Fruit fly (Drosophila melanogaster): Measurements from ENCODE around the gene CG10559.
A peak's percentile ranks its signal among the peaks of the same experiment; 100 is the strongest.

Gene CG10559

DNA sequence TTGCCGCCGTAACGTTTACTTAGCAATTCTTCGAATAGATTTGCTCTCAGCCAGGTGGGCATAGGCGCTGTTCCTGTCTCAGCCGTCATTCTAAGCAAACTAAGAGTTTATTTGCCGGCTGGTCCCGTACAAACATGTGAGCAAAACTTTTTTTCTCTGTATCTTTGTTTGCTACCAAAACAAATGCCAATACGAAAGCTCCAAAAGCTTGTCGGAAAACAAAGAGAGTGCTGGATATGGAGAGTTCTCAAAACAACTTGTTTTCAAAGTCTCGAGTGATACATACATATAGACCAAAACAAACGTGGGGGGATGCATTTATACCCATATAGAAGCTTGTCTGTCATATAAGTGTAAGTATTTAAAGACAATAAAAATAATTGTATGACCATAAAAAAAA, at the start of gene CG10559:
TSS of gene CG10559 (minus strand) at position 101 of the 400 bp plus-strand sequence.
- TF ChIP-seq kay (GFP tag; ENCODE audit: borderline replicate concordance): peak; percentile 73
- no peak for TF ChIP-seq ovo (GFP tag; optimal IDR thresholded peaks at IDR 0.05)
- TF ChIP-seq cic (GFP tag; optimal IDR thresholded peaks at IDR 0.05): peak; percentile 20

DNA sequence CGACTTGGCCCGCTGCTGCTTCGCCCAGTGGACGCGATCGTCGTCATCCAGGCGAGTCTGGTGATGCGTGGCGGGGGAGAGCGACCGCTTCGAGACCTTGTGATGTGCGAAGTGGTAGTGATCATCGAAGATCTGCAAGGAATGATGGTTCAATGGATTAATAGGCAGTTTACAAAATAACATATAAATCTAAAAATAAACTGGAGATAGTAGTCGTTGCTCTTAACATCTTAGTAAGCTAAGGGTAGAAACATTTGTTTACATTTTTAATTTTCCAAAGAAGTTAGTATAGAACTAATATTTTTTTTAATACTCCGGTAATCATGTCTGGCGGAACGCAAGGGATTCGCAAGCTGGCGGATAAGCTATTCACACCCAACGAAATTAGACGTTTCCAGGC, 42.1 kb upstream of the CG10559 start, which contains the start of gene ND-49L:
TSS of gene ND-49L (plus strand) at position 301 of the 400 bp plus-strand sequence.
- TF ChIP-seq Hr96 (GFP tag; optimal IDR thresholded peaks at IDR 0.05) (no peak), CG14711 (tag; optimal IDR thresholded peaks at IDR 0.05) (no peak), CG7101 (tag; optimal IDR thresholded peaks at IDR 0.05) (no peak), ovo (GFP tag; optimal IDR thresholded peaks at IDR 0.05) (no peak), Mnt (GFP tag; optimal IDR thresholded peaks at IDR 0.05) (no peak)

DNA sequence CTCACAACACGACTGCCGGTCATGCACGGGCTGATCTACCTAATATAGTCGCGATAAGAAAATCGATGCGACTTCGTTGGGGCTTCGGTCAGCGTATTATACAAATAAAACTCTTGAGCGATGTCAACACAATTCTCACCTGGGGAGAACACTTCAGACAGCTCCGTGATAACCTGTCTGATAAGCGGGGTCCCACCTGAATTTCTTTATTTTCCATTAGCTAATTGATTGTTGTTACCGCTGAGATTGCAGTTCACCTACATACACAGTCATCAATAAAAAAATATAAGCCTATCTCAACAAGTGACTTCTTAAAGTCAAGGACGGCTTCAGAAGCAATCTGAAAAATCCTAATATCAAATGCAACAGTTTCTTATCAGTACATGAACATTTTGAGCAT, 31.0 kb upstream of the CG10559 start, which contains the start of gene tobi:
TSS of gene tobi (minus strand) at position 23 of the 400 bp plus-strand sequence.
- peak; percentile 43 for TF ChIP-seq tj (GFP tag; optimal IDR thresholded peaks at IDR 0.05)
- TF ChIP-seq CG7101 (tag; optimal IDR thresholded peaks at IDR 0.05): no peak
- no peak for TF ChIP-seq kay (GFP tag; ENCODE audit: borderline replicate concordance)

DNA sequence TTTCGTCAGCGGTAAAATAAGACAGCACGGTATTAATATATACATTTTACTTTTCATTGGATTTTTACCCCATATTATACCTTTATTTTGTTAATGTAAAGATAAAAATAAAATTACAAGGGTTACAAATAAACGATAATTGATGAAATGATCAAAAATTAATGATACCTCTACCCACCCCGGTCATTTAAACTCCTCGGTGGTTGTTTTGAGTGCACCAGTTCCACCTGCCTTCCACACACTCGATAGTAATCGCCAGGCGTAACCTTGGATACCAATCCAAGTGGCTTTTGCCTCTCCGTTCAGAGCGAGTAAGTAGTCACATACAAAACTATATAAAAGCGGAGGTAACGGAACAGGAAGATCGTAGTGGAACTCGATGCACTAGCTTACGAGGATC, 24.0 kb upstream of the CG10559 start, which contains the start of gene rha:
TSS of gene rha (plus strand) at position 301 of the 400 bp plus-strand sequence.
- TF ChIP-seq CG1620 (GFP tag; optimal IDR thresholded peaks at IDR 0.05): no peak
- TF ChIP-seq kay (GFP tag; ENCODE audit: borderline replicate concordance): no peak
- no peak for TF ChIP-seq toe (GFP tag; optimal IDR thresholded peaks at IDR 0.05)
- TF ChIP-seq CG14711 (tag; optimal IDR thresholded peaks at IDR 0.05): no peak
- no peak for TF ChIP-seq CG7045 (GFP tag; optimal IDR thresholded peaks at IDR 0.05)
- no peak for TF ChIP-seq cnc (optimal IDR thresholded peaks at IDR 0.05)
- TF ChIP-seq CG7101 (tag; optimal IDR thresholded peaks at IDR 0.05): no peak
- TF ChIP-seq CG5204 (GFP tag; optimal IDR thresholded peaks at IDR 0.05): no peak
- TF ChIP-seq Hr96 (GFP tag; optimal IDR thresholded peaks at IDR 0.05): no peak
- TF ChIP-seq Mnt (GFP tag; optimal IDR thresholded peaks at IDR 0.05): no peak
- no peak for TF ChIP-seq cic (GFP tag; optimal IDR thresholded peaks at IDR 0.05)
- TF ChIP-seq CG11617 (GFP tag; optimal IDR thresholded peaks at IDR 0.05): no peak
- TF ChIP-seq tj (GFP tag; optimal IDR thresholded peaks at IDR 0.05): no peak
- TF ChIP-seq bab1 (GFP tag; optimal IDR thresholded peaks at IDR 0.05): no peak
- TF ChIP-seq CG33017 (tag; optimal IDR thresholded peaks at IDR 0.05): no peak
- no peak for TF ChIP-seq CG12768 (GFP tag; optimal IDR thresholded peaks at IDR 0.05)
- no peak for TF ChIP-seq Crg-1 (GFP tag; optimal IDR thresholded peaks at IDR 0.05)
- TF ChIP-seq pad (GFP tag; optimal IDR thresholded peaks at IDR 0.05): no peak
- TF ChIP-seq ovo (GFP tag; optimal IDR thresholded peaks at IDR 0.05): no peak

DNA sequence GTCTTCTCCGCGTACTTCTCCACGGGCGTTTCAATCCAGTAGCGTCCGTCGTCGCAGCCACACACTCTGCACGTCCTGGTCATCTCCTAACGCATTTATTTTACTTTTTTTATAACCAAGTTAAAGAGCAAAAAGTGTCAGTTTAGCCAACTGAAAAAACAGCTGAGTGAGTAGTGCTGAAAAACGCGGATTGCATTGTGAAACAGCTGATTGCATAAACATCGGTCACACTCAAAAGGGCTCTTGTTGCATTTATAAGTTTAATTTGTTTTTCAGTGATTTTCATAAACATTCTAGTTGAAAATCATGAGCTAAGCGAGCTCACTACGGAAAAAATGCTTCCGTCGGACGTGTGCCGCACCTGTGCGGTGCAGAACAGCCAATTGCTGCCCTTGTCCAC, 19.1 kb upstream of the CG10559 start, which contains the start of the genes CG10669 and CG11902:
TSS of gene CG10669 (minus strand) at position 179 of the 400 bp plus-strand sequence.
TSS of gene CG11902 (plus strand) at position 193 of the 400 bp plus-strand sequence.
- TF ChIP-seq CG14711 (tag; optimal IDR thresholded peaks at IDR 0.05) (no peak), Mnt (GFP tag; optimal IDR thresholded peaks at IDR 0.05) (peak; percentile 12), CG7101 (tag; optimal IDR thresholded peaks at IDR 0.05) (no peak), bab1 (GFP tag; optimal IDR thresholded peaks at IDR 0.05) (peak; percentile 67), CG11617 (GFP tag; optimal IDR thresholded peaks at IDR 0.05) (no peak), cic (GFP tag; optimal IDR thresholded peaks at IDR 0.05) (no peak), Crg-1 (GFP tag; optimal IDR thresholded peaks at IDR 0.05) (no peak), Clk (GFP tag; optimal IDR thresholded peaks at IDR 0.05) (no peak), CG12768 (GFP tag; optimal IDR thresholded peaks at IDR 0.05) (no peak), cnc (optimal IDR thresholded peaks at IDR 0.05) (no peak), CG33017 (tag; optimal IDR thresholded peaks at IDR 0.05) (no peak), Hr96 (GFP tag; optimal IDR thresholded peaks at IDR 0.05) (no peak), tj (GFP tag; optimal IDR thresholded peaks at IDR 0.05) (no peak), toe (GFP tag; optimal IDR thresholded peaks at IDR 0.05) (no peak), pad (GFP tag; optimal IDR thresholded peaks at IDR 0.05) (no peak), CG1620 (GFP tag; optimal IDR thresholded peaks at IDR 0.05) (no peak), CG7045 (GFP tag; optimal IDR thresholded peaks at IDR 0.05) (no peak)

DNA sequence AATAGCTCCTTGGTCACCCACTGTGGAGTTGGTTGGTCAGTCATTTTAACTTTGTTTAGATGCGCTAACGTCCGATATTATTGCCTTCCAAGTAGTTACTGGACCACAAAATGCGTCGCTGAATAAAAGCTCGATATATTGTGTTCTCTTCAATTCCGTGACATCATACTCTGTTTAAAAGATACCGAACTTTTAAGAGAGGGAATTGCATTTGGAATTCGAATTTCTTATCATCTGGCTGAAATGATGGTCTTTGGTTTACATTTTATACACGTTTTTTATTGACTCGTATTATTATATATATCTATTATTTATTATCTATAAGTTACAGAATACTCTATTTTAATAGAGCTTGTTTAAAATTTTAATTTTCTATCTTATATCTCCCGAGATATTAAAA, 15.2 kb upstream of the CG10559 start, which contains the start of gene CHKov2:
TSS of gene CHKov2 (minus strand) at position 101 of the 400 bp plus-strand sequence.
- TF ChIP-seq CG12768 (GFP tag; optimal IDR thresholded peaks at IDR 0.05) (no peak), cic (GFP tag; optimal IDR thresholded peaks at IDR 0.05) (peak; percentile 5), Hr96 (GFP tag; optimal IDR thresholded peaks at IDR 0.05) (no peak), ovo (GFP tag; optimal IDR thresholded peaks at IDR 0.05) (no peak)

DNA sequence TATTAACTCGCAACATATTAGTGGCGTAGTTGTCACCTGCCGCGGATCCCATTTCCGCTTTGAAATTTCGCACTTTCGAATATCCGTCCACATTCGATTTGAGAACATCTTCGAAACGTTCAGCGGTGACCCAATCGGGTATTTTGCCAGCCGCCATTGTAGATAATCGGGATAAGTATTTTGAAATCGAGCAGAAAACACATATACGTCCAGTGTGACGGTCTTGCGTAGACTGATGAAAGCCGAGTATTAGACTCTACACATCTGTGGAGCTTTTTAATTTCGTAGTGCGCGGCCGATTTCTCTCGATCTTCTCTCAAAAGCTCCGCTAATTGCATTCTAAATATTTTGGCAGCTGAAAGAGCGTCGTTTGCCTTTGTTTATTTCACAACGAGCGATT, 13.2 kb upstream of the CG10559 start, which contains the start of gene CHKov1:
TSS of gene CHKov1 (minus strand) at position 238 of the 400 bp plus-strand sequence.
- TF ChIP-seq CG1620 (GFP tag; optimal IDR thresholded peaks at IDR 0.05): no peak
- peak; percentile 43 for TF ChIP-seq CG33017 (tag; optimal IDR thresholded peaks at IDR 0.05)
- no peak for TF ChIP-seq CG14711 (tag; optimal IDR thresholded peaks at IDR 0.05)
- TF ChIP-seq cnc (optimal IDR thresholded peaks at IDR 0.05): no peak
- no peak for TF ChIP-seq Hr96 (GFP tag; optimal IDR thresholded peaks at IDR 0.05)
- TF ChIP-seq CG5204 (GFP tag; optimal IDR thresholded peaks at IDR 0.05): no peak
- TF ChIP-seq Clk (GFP tag; optimal IDR thresholded peaks at IDR 0.05): no peak
- no peak for TF ChIP-seq CG7045 (GFP tag; optimal IDR thresholded peaks at IDR 0.05)
- TF ChIP-seq pad (GFP tag; optimal IDR thresholded peaks at IDR 0.05): no peak
- TF ChIP-seq cic (GFP tag; optimal IDR thresholded peaks at IDR 0.05): peak; percentile 1
- TF ChIP-seq CG12768 (GFP tag; optimal IDR thresholded peaks at IDR 0.05): peak; percentile 21
- no peak for TF ChIP-seq kay (GFP tag; ENCODE audit: borderline replicate concordance)
- TF ChIP-seq Mnt (GFP tag; optimal IDR thresholded peaks at IDR 0.05): no peak
- no peak for TF ChIP-seq ovo (GFP tag; optimal IDR thresholded peaks at IDR 0.05)
- no peak for TF ChIP-seq CG7101 (tag; optimal IDR thresholded peaks at IDR 0.05)
- no peak for TF ChIP-seq Crg-1 (GFP tag; optimal IDR thresholded peaks at IDR 0.05)
- no peak for TF ChIP-seq toe (GFP tag; optimal IDR thresholded peaks at IDR 0.05)
- no peak for TF ChIP-seq tj (GFP tag; optimal IDR thresholded peaks at IDR 0.05)
- TF ChIP-seq CG11617 (GFP tag; optimal IDR thresholded peaks at IDR 0.05): peak; percentile 13

Measured in whole organism, adult.